Fruit fly (Drosophila melanogaster) Kc167 (cell line): ENCODE data around the gene B9d1.

ENCODE experiments used
- h ChIP-seq: fragments of >200 bp; optimal IDR thresholded peaks from 3 replicates; lab custom pipeline; 2018; ENCODE audit warnings: missing external identifiers
- insv ChIP-seq: fragments of >200 bp; optimal IDR thresholded peaks from 3 replicates; lab custom pipeline; 2018; ENCODE audit warnings: missing external identifiers

DNA sequence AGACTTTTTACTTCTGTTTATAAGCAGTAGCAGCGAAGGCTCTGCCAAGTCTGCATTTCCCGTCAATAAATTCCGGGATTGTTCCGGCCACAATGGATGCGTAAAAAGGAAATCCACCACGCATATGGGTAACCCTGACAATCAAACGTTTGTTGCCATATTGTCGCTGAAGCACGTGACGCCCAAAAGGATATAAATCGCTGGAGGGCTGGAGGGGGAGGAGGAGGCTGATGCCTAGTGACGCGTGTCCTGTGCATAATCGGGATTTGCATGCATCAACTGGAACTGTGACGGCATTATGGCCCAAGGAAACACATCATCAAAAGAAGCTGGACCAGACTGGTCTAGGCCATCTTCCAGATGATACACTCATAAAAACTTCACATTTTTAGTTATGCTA is 31.5 kb downstream of the B9d1 start:
- TF ChIP-seq h (lab: Kevin White, UChicago) (no peak), insv (lab: Kevin White, UChicago) (no peak)
